Worm (Caenorhabditis elegans): ENCODE results near the gene F54E2.2.

F54E2.2 gene

ce11 chrV:2767465-2767864, 28.6 kb upstream of the F54E2.2 start, which contains the start of gene R05D8.9:
R05D8.9 (minus strand) TSS chrV:2767565.
- TF ChIP-seq lin-15B (tag; optimal IDR thresholded peaks at IDR 0.05) (no peak), nhr-28 (tag; optimal IDR thresholded peaks at IDR 0.05) (no peak), unc-62 (GFP tag; optimal IDR thresholded peaks at IDR 0.05) (no peak), egl-27 (tag; optimal IDR thresholded peaks at IDR 0.05) (no peak), nhr-43 (tag; optimal IDR thresholded peaks at IDR 0.05; ENCODE audit: poor library complexity, severe bottlenecking) (no peak), hmg-11 (tag; optimal IDR thresholded peaks at IDR 0.05) (no peak), lin-39 (tag; optimal IDR thresholded peaks at IDR 0.05) (no peak), pha-4 (tag; optimal IDR thresholded peaks at IDR 0.05) (no peak), ztf-4 (tag; optimal IDR thresholded peaks at IDR 0.05) (no peak)

ce11 chrV:2769754-2770153, 26.3 kb upstream of the F54E2.2 start, which contains the start of gene dhs-15:
dhs-15 (minus strand) TSS chrV:2769854.
- no peak for TF ChIP-seq nhr-67 (tag; optimal IDR thresholded peaks at IDR 0.05)
- no peak for TF ChIP-seq skn-1 (tag; optimal IDR thresholded peaks at IDR 0.05)
- no peak for TF ChIP-seq egl-27 (tag; optimal IDR thresholded peaks at IDR 0.05)
- no peak for TF ChIP-seq nhr-12 (tag; optimal IDR thresholded peaks at IDR 0.05)
- no peak for TF ChIP-seq zag-1 (tag; optimal IDR thresholded peaks at IDR 0.05)
- no peak for TF ChIP-seq R02D3.7 (tag; optimal IDR thresholded peaks at IDR 0.05)
- TF ChIP-seq elt-2 (tag; optimal IDR thresholded peaks at IDR 0.05), result no peak
- no peak for TF ChIP-seq jun-1 (tag; optimal IDR thresholded peaks at IDR 0.05)
- no peak for TF ChIP-seq lsy-12 (tag; optimal IDR thresholded peaks at IDR 0.05)
- TF ChIP-seq nfya-1 (tag; optimal IDR thresholded peaks at IDR 0.05; ENCODE audit: insufficient read depth), result no peak
- TF ChIP-seq snpc-4 (tag; optimal IDR thresholded peaks at IDR 0.05), result no peak
- no peak for TF ChIP-seq lin-15B (tag; optimal IDR thresholded peaks at IDR 0.05)
- TF ChIP-seq fos-1 (tag; optimal IDR thresholded peaks at IDR 0.05), result no peak
- no peak for TF ChIP-seq ceh-28 (tag; optimal IDR thresholded peaks at IDR 0.05)
- no peak for TF ChIP-seq daf-12 (tag; optimal IDR thresholded peaks at IDR 0.05)
- no peak for TF ChIP-seq egl-5 (tag; optimal IDR thresholded peaks at IDR 0.05)
- TF ChIP-seq nhr-76 (tag; optimal IDR thresholded peaks at IDR 0.05), result no peak

ce11 chrV:2771560-2771959, 24.5 kb upstream of the F54E2.2 start, which contains the start of gene srh-56:
srh-56 (plus strand) TSS chrV:2771860.
- TF ChIP-seq nhr-11 (tag; optimal IDR thresholded peaks at IDR 0.05) (no peak), elt-1 (tag; optimal IDR thresholded peaks at IDR 0.05) (no peak), tbx-2 (tag; optimal IDR thresholded peaks at IDR 0.05) (no peak), lin-15B (tag; optimal IDR thresholded peaks at IDR 0.05) (no peak), R02D3.7 (tag; optimal IDR thresholded peaks at IDR 0.05) (no peak), eor-1 (tag; optimal IDR thresholded peaks at IDR 0.05) (no peak), nhr-76 (tag; optimal IDR thresholded peaks at IDR 0.05) (no peak), egl-27 (tag; optimal IDR thresholded peaks at IDR 0.05) (no peak), nfya-1 (tag; optimal IDR thresholded peaks at IDR 0.05; ENCODE audit: insufficient read depth) (no peak), snpc-4 (tag; optimal IDR thresholded peaks at IDR 0.05) (no peak), nhr-237 (tag; optimal IDR thresholded peaks at IDR 0.05) (no peak), mdl-1 (tag; optimal IDR thresholded peaks at IDR 0.05) (no peak)

ce11 chrV:2774042-2774441, 22.1 kb upstream of the F54E2.2 start, which contains the start of gene srj-18:
srj-18 (plus strand) TSS chrV:2774342.
- TF ChIP-seq lsy-12 (tag; optimal IDR thresholded peaks at IDR 0.05) (no peak), nhr-23 (tag; optimal IDR thresholded peaks at IDR 0.05) (no peak)

ce11 chrV:2780786-2781185, 15.3 kb upstream of the F54E2.2 start, which contains the start of gene R05D8.11:
R05D8.11 (minus strand) TSS chrV:2780886.
- TF ChIP-seq ztf-11 (tag; optimal IDR thresholded peaks at IDR 0.05) (no peak), pha-4 (tag; optimal IDR thresholded peaks at IDR 0.05) (no peak), eor-1 (tag; optimal IDR thresholded peaks at IDR 0.05) (no peak), skn-1 (tag; optimal IDR thresholded peaks at IDR 0.05) (no peak), fos-1 (tag; optimal IDR thresholded peaks at IDR 0.05) (no peak), elt-3 (tag; optimal IDR thresholded peaks at IDR 0.05) (no peak), nhr-25 (tag; optimal IDR thresholded peaks at IDR 0.05) (no peak), egl-27 (tag; optimal IDR thresholded peaks at IDR 0.05) (no peak), fkh-2 (tag; optimal IDR thresholded peaks at IDR 0.05) (no peak), nhr-43 (tag; optimal IDR thresholded peaks at IDR 0.05; ENCODE audit: poor library complexity, severe bottlenecking) (no peak), nhr-12 (tag; optimal IDR thresholded peaks at IDR 0.05) (no peak), nhr-67 (tag; optimal IDR thresholded peaks at IDR 0.05) (no peak), nhr-76 (tag; optimal IDR thresholded peaks at IDR 0.05) (no peak), ztf-4 (tag; optimal IDR thresholded peaks at IDR 0.05) (no peak), nhr-77 (tag; optimal IDR thresholded peaks at IDR 0.05) (no peak), lin-15B (tag; optimal IDR thresholded peaks at IDR 0.05) (no peak), nhr-237 (tag; optimal IDR thresholded peaks at IDR 0.05) (no peak), R02D3.7 (tag; optimal IDR thresholded peaks at IDR 0.05) (no peak)

All from whole organism, L3 larva.